Worm (Caenorhabditis elegans): Measurements from ENCODE around the gene nuo-4.

Gene nuo-4

ce11 chrIII:7189581-7190128 is 31.0 kb upstream of the nuo-4 start, which contains the start of gene rps-21 (continued):
- TF ChIP-seq aha-1 (tag; optimal IDR thresholded peaks at IDR 0.05), result no peak
- TF ChIP-seq C04F5.9 (tag; optimal IDR thresholded peaks at IDR 0.05), result peak; percentile 71
- no peak for TF ChIP-seq hlh-4 (tag; optimal IDR thresholded peaks at IDR 0.05)

- no peak for TF ChIP-seq snpc-4 (tag; optimal IDR thresholded peaks at IDR 0.05)
- TF ChIP-seq sup-37 (GFP tag; optimal IDR thresholded peaks at IDR 0.05), result no peak
- no peak for TF ChIP-seq nhr-11 (tag; optimal IDR thresholded peaks at IDR 0.05)
- TF ChIP-seq unc-86 (tag; optimal IDR thresholded peaks at IDR 0.05), result no peak
- TF ChIP-seq unc-130 (tag; optimal IDR thresholded peaks at IDR 0.05), result no peak
- no peak for TF ChIP-seq lin-13 (GFP tag; optimal IDR thresholded peaks at IDR 0.05)
- no peak for TF ChIP-seq zag-1 (tag; optimal IDR thresholded peaks at IDR 0.05)
- TF ChIP-seq fkh-10 (GFP tag; optimal IDR thresholded peaks at IDR 0.05), result no peak
- no peak for TF ChIP-seq nhr-90 (tag; optimal IDR thresholded peaks at IDR 0.05; ENCODE audit: poor library complexity)
- no peak for TF ChIP-seq fkh-8 (tag; optimal IDR thresholded peaks at IDR 0.05)
- no peak for TF ChIP-seq hlh-4 (tag; optimal IDR thresholded peaks at IDR 0.05)
- TF ChIP-seq unc-62 (GFP tag; optimal IDR thresholded peaks at IDR 0.05), result no peak
- TF ChIP-seq zip-4 (GFP tag; optimal IDR thresholded peaks at IDR 0.05), result no peak
- no peak for TF ChIP-seq ztf-11 (tag; optimal IDR thresholded peaks at IDR 0.05)
- no peak for TF ChIP-seq mab-9 (GFP tag; IDR thresholded peaks at IDR 0.05)
- TF ChIP-seq ceh-88 (GFP tag; IDR thresholded peaks at IDR 0.05), result no peak
- no peak for TF ChIP-seq ces-1 (GFP tag; optimal IDR thresholded peaks at IDR 0.05)
- no peak for TF ChIP-seq aha-1 (tag; optimal IDR thresholded peaks at IDR 0.05)
- TF ChIP-seq C04F5.9 (tag; optimal IDR thresholded peaks at IDR 0.05), result no peak
- TF ChIP-seq ama-1 (optimal IDR thresholded peaks at IDR 0.05), result no peak
- no peak for TF ChIP-seq efl-1 (optimal IDR thresholded peaks at IDR 0.05)
- peak in 1 of 2 experiments; percentile 14 for TF ChIP-seq efl-1 (GFP tag; optimal IDR thresholded peaks at IDR 0.05 in 1 of 2)
- TF ChIP-seq lsy-2 (tag; optimal IDR thresholded peaks at IDR 0.05), result peak in 1 of 2 experiments; percentile 5
- TF ChIP-seq rnt-1 (tag; optimal IDR thresholded peaks at IDR 0.05), result no peak
- TF ChIP-seq hlh-17 (GFP tag; optimal IDR thresholded peaks at IDR 0.05; ENCODE audit: borderline replicate concordance), result no peak
- TF ChIP-seq elt-2 (tag; optimal IDR thresholded peaks at IDR 0.05), result peak; percentile 37
- no peak for TF ChIP-seq nhr-20 (tag; optimal IDR thresholded peaks at IDR 0.05)
Measured at ce11 chrIII:7188300-7189052, 29.9 kb upstream of the nuo-4 start, which contains the start of the genes F37C12.21 and F37C12.10. TSS of gene F37C12.21 (plus strand) at chrIII:7188357. TSS of gene F37C12.10 (minus strand) at chrIII:7188384.

- TF ChIP-seq lir-3 (tag; optimal IDR thresholded peaks at IDR 0.05; ENCODE audit: poor library complexity) (no peak), snu-23 (GFP tag; optimal IDR thresholded peaks at IDR 0.05) (no peak), fkh-10 (GFP tag; optimal IDR thresholded peaks at IDR 0.05) (no peak), elt-2 (tag; optimal IDR thresholded peaks at IDR 0.05) (no peak), lin-13 (GFP tag; optimal IDR thresholded peaks at IDR 0.05) (no peak), Y116A8C.19 (tag; optimal IDR thresholded peaks at IDR 0.05; ENCODE audit: borderline replicate concordance) (no peak), egl-27 (tag; optimal IDR thresholded peaks at IDR 0.05) (no peak), hlh-4 (tag; optimal IDR thresholded peaks at IDR 0.05) (no peak), ceh-88 (GFP tag; IDR thresholded peaks at IDR 0.05) (no peak), fkh-8 (tag; optimal IDR thresholded peaks at IDR 0.05) (no peak), ztf-11 (tag; optimal IDR thresholded peaks at IDR 0.05) (no peak), C16A3.4 (tag; optimal IDR thresholded peaks at IDR 0.05) (no peak)
Measured at ce11 chrIII:7185473-7185872, 26.9 kb upstream of the nuo-4 start, which contains the start of gene F37C12.14. TSS of gene F37C12.14 (minus strand) at chrIII:7185573.

- TF ChIP-seq hpl-2 (GFP tag; optimal IDR thresholded peaks at IDR 0.05) (peak; percentile 33), ama-1 (optimal IDR thresholded peaks at IDR 0.05) (peak; percentile 31), swsn-7 (tag; optimal IDR thresholded peaks at IDR 0.05) (peak; percentile 27), mef-2 (tag; optimal IDR thresholded peaks at IDR 0.05) (no peak), lin-13 (GFP tag; optimal IDR thresholded peaks at IDR 0.05) (peak; percentile 70), ztf-4 (tag; optimal IDR thresholded peaks at IDR 0.05) (peak; percentile 28), ceh-8 (GFP tag; optimal IDR thresholded peaks at IDR 0.05) (no peak), nhr-84 (tag; optimal IDR thresholded peaks at IDR 0.05) (no peak), efl-1 (optimal IDR thresholded peaks at IDR 0.05) (peak; percentile 74 to 83), efl-1 (GFP tag; optimal IDR thresholded peaks at IDR 0.05 in 1 of 2) (peak; percentile 63 to 95), nhr-71 (tag; optimal IDR thresholded peaks at IDR 0.05) (peak; percentile 69), efl-3 (GFP tag; optimal IDR thresholded peaks at IDR 0.05) (no peak), ceh-82 (tag; optimal IDR thresholded peaks at IDR 0.05) (peak in 2 of 3 experiments; percentile 28 to 75), nhr-77 (tag; optimal IDR thresholded peaks at IDR 0.05) (peak; percentile 21), ceh-63 (GFP tag; optimal IDR thresholded peaks at IDR 0.05) (no peak), vab-15 (tag; optimal IDR thresholded peaks at IDR 0.05) (peak; percentile 1), pqm-1 (tag; optimal IDR thresholded peaks at IDR 0.05) (no peak), sup-37 (GFP tag; optimal IDR thresholded peaks at IDR 0.05) (no peak), snpc-4 (tag; optimal IDR thresholded peaks at IDR 0.05) (no peak)
Measured at ce11 chrIII:7184022-7184421, 25.4 kb upstream of the nuo-4 start, which contains the start of gene yju-2. TSS of gene yju-2 (plus strand) at chrIII:7184336.

Data from whole organism, L1 larva.